Fruit fly (Drosophila melanogaster) whole organism, prepupa: ENCODE data around the gene RpL7-like.

Experiments
- CG11294 ChIP-seq: fragments of 200-800 bp; sonication (Bioruptor generic); IDR thresholded peaks from 2 replicates; pipeline ENCODE4 v1.3.6; 2022; ENCODE audit warnings: missing biosample characterization, missing genetic modification characterization
- CG16779 ChIP-seq: fragments of 200-800 bp; sonication (Bioruptor generic); optimal IDR thresholded peaks from 3 replicates; lab custom pipeline; 2017; ENCODE audit warnings: missing biosample characterization, mild to moderate bottlenecking, missing genetic modification characterization
- CG6276 ChIP-seq: fragments of 200-800 bp; sonication (Bioruptor generic); optimal IDR thresholded peaks from 2 replicates; lab custom pipeline; 2017; ENCODE audit warnings: missing biosample characterization, mild to moderate bottlenecking, missing genetic modification characterization
- fkh ChIP-seq: fragments of 200-800 bp; sonication (Bioruptor generic); optimal IDR thresholded peaks from 3 replicates; lab custom pipeline; 2017; ENCODE audit warnings: missing biosample characterization, mild to moderate bottlenecking, missing genetic modification characterization, moderate library complexity

DNA sequence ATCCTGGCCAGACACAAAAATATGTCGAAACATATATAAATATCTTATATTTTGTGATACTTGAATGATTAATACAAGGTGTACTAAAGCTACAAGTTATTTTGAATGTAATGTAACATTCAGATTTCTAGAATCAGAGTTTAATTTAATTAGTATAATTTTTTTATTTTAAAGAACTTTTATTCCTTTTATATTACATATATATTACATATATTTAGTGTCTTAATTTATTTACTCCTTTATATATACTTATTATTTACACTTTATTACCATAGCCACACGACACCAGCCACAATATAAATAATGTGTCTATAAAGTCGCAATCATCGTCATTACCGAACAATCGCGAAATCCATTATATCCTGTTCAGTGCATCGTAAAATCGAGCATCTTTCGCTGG, 35.4 kb downstream of the RpL7-like start, which contains the start of gene Pex19:
- no peak for TF ChIP-seq fkh
- no peak for TF ChIP-seq CG16779 (tag; lab: Kevin White, UChicago)
- TF ChIP-seq CG6276 (GFP tag; lab: Kevin White, UChicago), result no peak
- TF ChIP-seq CG11294, result no peak
